Worm (Caenorhabditis elegans): Measurements from ENCODE around the gene lido-11.

lido-11 gene

ce11 chrII:2967064-2967463, 36.7 kb upstream of the lido-11 start:
- no peak for TF ChIP-seq B0310.2 (tag; optimal IDR thresholded peaks at IDR 0.05)

- TF ChIP-seq ceh-36 (tag; optimal IDR thresholded peaks at IDR 0.05) (no peak), F13C5.2 (tag; optimal IDR thresholded peaks at IDR 0.05) (peak; percentile 11), ceh-13 (GFP tag; optimal IDR thresholded peaks at IDR 0.05) (no peak), hmg-4 (GFP tag; optimal IDR thresholded peaks at IDR 0.05) (peak; percentile 9), flt-1 (GFP tag; IDR thresholded peaks at IDR 0.05) (peak; percentile 21; the same call in 1 of the 2 replicates), tbx-11 (GFP tag; IDR thresholded peaks at IDR 0.05) (no peak), hnd-1 (tag; optimal IDR thresholded peaks at IDR 0.05) (no peak), pes-1 (GFP tag; IDR thresholded peaks at IDR 0.05) (0 out of 2 replicates have a peak, but pooled peaks have one; percentile 29)
Measured at ce11 chrII:2973940-2974402, 29.8 kb upstream of the lido-11 start.

ce11 chrII:2975561-2976230, 28.1 kb upstream of the lido-11 start:
- TF ChIP-seq tbx-37 (GFP tag; conservative IDR thresholded peaks at IDR 0.05): no peak
- no peak for TF ChIP-seq ceh-36 (tag; optimal IDR thresholded peaks at IDR 0.05)

- TF ChIP-seq pes-1 (GFP tag; IDR thresholded peaks at IDR 0.05): no peak
- no peak for TF ChIP-seq ceh-36 (tag; optimal IDR thresholded peaks at IDR 0.05)
- TF ChIP-seq hnd-1 (tag; optimal IDR thresholded peaks at IDR 0.05): no peak
- no peak for TF ChIP-seq B0310.2 (tag; optimal IDR thresholded peaks at IDR 0.05)
- no peak for TF ChIP-seq tbx-11 (GFP tag; IDR thresholded peaks at IDR 0.05)
- TF ChIP-seq ceh-13 (GFP tag; optimal IDR thresholded peaks at IDR 0.05): no peak
- TF ChIP-seq tbx-37 (GFP tag; conservative IDR thresholded peaks at IDR 0.05): no peak
Measured at ce11 chrII:2976597-2976996, 27.2 kb upstream of the lido-11 start, which contains the start of gene nhr-88. Gene nhr-88, plus strand, starts transcription at chrII:2976639.

- no peak for TF ChIP-seq hnd-1 (tag; optimal IDR thresholded peaks at IDR 0.05)
- no peak for TF ChIP-seq ceh-36 (tag; optimal IDR thresholded peaks at IDR 0.05)
- TF ChIP-seq tbx-37 (GFP tag; conservative IDR thresholded peaks at IDR 0.05): no peak
- TF ChIP-seq tra-4 (tag; optimal IDR thresholded peaks at IDR 0.05): no peak
- TF ChIP-seq hmbx-1 (tag; optimal IDR thresholded peaks at IDR 0.05): no peak
- no peak for TF ChIP-seq tbx-11 (GFP tag; IDR thresholded peaks at IDR 0.05)
- TF ChIP-seq hmg-4 (GFP tag; optimal IDR thresholded peaks at IDR 0.05): no peak
- no peak for TF ChIP-seq sea-1 (GFP tag; conservative IDR thresholded peaks at IDR 0.05)
- TF ChIP-seq aly-1 (tag; optimal IDR thresholded peaks at IDR 0.05): no peak
- no peak for TF ChIP-seq flt-1 (GFP tag; IDR thresholded peaks at IDR 0.05)
- TF ChIP-seq ceh-13 (GFP tag; optimal IDR thresholded peaks at IDR 0.05): no peak
- TF ChIP-seq ama-1 (optimal IDR thresholded peaks at IDR 0.05): no peak
- no peak for TF ChIP-seq B0310.2 (tag; optimal IDR thresholded peaks at IDR 0.05)
- TF ChIP-seq pes-1 (GFP tag; IDR thresholded peaks at IDR 0.05): no peak
- TF ChIP-seq scrt-1 (GFP tag; IDR thresholded peaks at IDR 0.05): no peak
- no peak for TF ChIP-seq F13C5.2 (tag; optimal IDR thresholded peaks at IDR 0.05)
- TF ChIP-seq ets-7 (tag; optimal IDR thresholded peaks at IDR 0.05): no peak
Measured at ce11 chrII:2977652-2978051, 26.1 kb upstream of the lido-11 start.

ce11 chrII:2979061-2979460, 24.7 kb upstream of the lido-11 start:
- TF ChIP-seq tbx-11 (GFP tag; IDR thresholded peaks at IDR 0.05): no peak
- peak; percentile 95 for TF ChIP-seq ceh-36 (tag; optimal IDR thresholded peaks at IDR 0.05)

- no peak for TF ChIP-seq ets-7 (tag; optimal IDR thresholded peaks at IDR 0.05)
Measured at ce11 chrII:2984383-2984782, 19.4 kb upstream of the lido-11 start.

ce11 chrII:2985446-2985845, 18.3 kb upstream of the lido-11 start:
- TF ChIP-seq sea-1 (GFP tag; conservative IDR thresholded peaks at IDR 0.05) (no peak), flt-1 (GFP tag; IDR thresholded peaks at IDR 0.05) (no peak), hmg-4 (GFP tag; optimal IDR thresholded peaks at IDR 0.05) (no peak), tra-4 (tag; optimal IDR thresholded peaks at IDR 0.05) (no peak), pes-1 (GFP tag; IDR thresholded peaks at IDR 0.05) (no peak), hnd-1 (tag; optimal IDR thresholded peaks at IDR 0.05) (no peak), aly-1 (tag; optimal IDR thresholded peaks at IDR 0.05) (no peak), tbx-11 (GFP tag; IDR thresholded peaks at IDR 0.05) (no peak), B0310.2 (tag; optimal IDR thresholded peaks at IDR 0.05) (no peak), ama-1 (optimal IDR thresholded peaks at IDR 0.05) (no peak), ceh-36 (tag; optimal IDR thresholded peaks at IDR 0.05) (no peak), ets-7 (tag; optimal IDR thresholded peaks at IDR 0.05) (no peak)

- TF ChIP-seq B0310.2 (tag; optimal IDR thresholded peaks at IDR 0.05): no peak
- no peak for TF ChIP-seq tra-4 (tag; optimal IDR thresholded peaks at IDR 0.05)
- no peak for TF ChIP-seq ama-1 (optimal IDR thresholded peaks at IDR 0.05)
- TF ChIP-seq sea-1 (GFP tag; conservative IDR thresholded peaks at IDR 0.05): no peak
- no peak for TF ChIP-seq ceh-36 (tag; optimal IDR thresholded peaks at IDR 0.05)
- no peak for TF ChIP-seq F13C5.2 (tag; optimal IDR thresholded peaks at IDR 0.05)
- TF ChIP-seq flt-1 (GFP tag; IDR thresholded peaks at IDR 0.05): no peak
- TF ChIP-seq tbx-37 (GFP tag; conservative IDR thresholded peaks at IDR 0.05): no peak
- TF ChIP-seq pes-1 (GFP tag; IDR thresholded peaks at IDR 0.05): no peak
- no peak for TF ChIP-seq scrt-1 (GFP tag; IDR thresholded peaks at IDR 0.05)
Measured at ce11 chrII:2985935-2986498, 17.8 kb upstream of the lido-11 start.
